Fruit fly (Drosophila melanogaster) whole organism, embryonic: ENCODE measurements around the gene Rab5.

ENCODE experiments used
- B-H1 ChIP-seq: fragments of 200-800 bp; sonication (Bioruptor generic); IDR thresholded peaks from 3 replicates; pipeline ENCODE4 v1.3.6; 2022; ENCODE audit warnings: missing biosample characterization, missing genetic modification characterization
- CG10267 ChIP-seq: fragments of 200-800 bp; sonication (Bioruptor generic); optimal IDR thresholded peaks from 2 replicates; lab custom pipeline; 2018; ENCODE audit warnings: missing biosample characterization, mild to moderate bottlenecking, missing genetic modification characterization, moderate library complexity
- CG11456 ChIP-seq: fragments of 200-800 bp; sonication (Bioruptor generic); IDR thresholded peaks from 3 replicates; pipeline ENCODE4 v1.3.6; 2022; ENCODE audit warnings: missing biosample characterization, missing genetic modification characterization
- CG13123 ChIP-seq: fragments of 200-800 bp; sonication (Bioruptor generic); optimal IDR thresholded peaks from 2 replicates; lab custom pipeline; 2016; ENCODE audit warnings: missing biosample characterization, missing genetic modification characterization
- CG13296 ChIP-seq: fragments of 200-800 bp; sonication (Bioruptor generic); optimal IDR thresholded peaks from 3 replicates; lab custom pipeline; 2018; ENCODE audit warnings: missing biosample characterization, mild to moderate bottlenecking, missing genetic modification characterization
- CG14441 ChIP-seq: fragments of 200-800 bp; sonication (Bioruptor generic); IDR thresholded peaks from 2 replicates; pipeline ENCODE4 v1.3.6; 2022; ENCODE audit warnings: missing biosample characterization, missing genetic modification characterization
- CG15269 ChIP-seq: fragments of 200-800 bp; sonication (Bioruptor generic); optimal IDR thresholded peaks from 2 replicates; lab custom pipeline; 2018; ENCODE audit warnings: missing biosample characterization, mild to moderate bottlenecking, missing genetic modification characterization, moderate library complexity
- CG1529 ChIP-seq: fragments of 200-800 bp; sonication (Bioruptor generic); optimal IDR thresholded peaks from 3 replicates; lab custom pipeline; 2018; ENCODE audit warnings: missing biosample characterization, missing genetic modification characterization
- CG1603 ChIP-seq: fragments of 200-800 bp; sonication (Bioruptor generic); optimal IDR thresholded peaks from 2 replicates; lab custom pipeline; 2019; ENCODE audit warnings: missing biosample characterization, mild to moderate bottlenecking, missing genetic modification characterization, moderate library complexity
- CG18619 ChIP-seq: fragments of 200-800 bp; sonication (Bioruptor generic); optimal IDR thresholded peaks from 3 replicates; lab custom pipeline; 2017; ENCODE audit warnings: missing biosample characterization, mild to moderate bottlenecking, missing genetic modification characterization
- CG2199 ChIP-seq: fragments of 200-800 bp; sonication (Bioruptor generic); IDR thresholded peaks from 3 replicates; pipeline ENCODE4 v1.3.6; 2022; ENCODE audit warnings: missing biosample characterization, missing genetic modification characterization
- CG30020 ChIP-seq: fragments of 200-800 bp; optimal IDR thresholded peaks from 2 replicates; lab custom pipeline; 2019; ENCODE audit warnings: missing biosample characterization, mild to moderate bottlenecking, missing genetic modification characterization, moderate library complexity
- CG32772 ChIP-seq: fragments of 200-800 bp; sonication (Bioruptor generic); IDR thresholded peaks from 2 replicates; pipeline ENCODE4 v1.3.6; 2022; ENCODE audit warnings: missing biosample characterization, missing genetic modification characterization
- CG3838 ChIP-seq: fragments of 200-800 bp; sonication (Bioruptor generic); optimal IDR thresholded peaks from 3 replicates; lab custom pipeline; 2016; ENCODE audit warnings: missing biosample characterization, missing genetic modification characterization
- CG5245 ChIP-seq: fragments of 200-800 bp; sonication (Bioruptor generic); optimal IDR thresholded peaks from 3 replicates; lab custom pipeline; 2016; ENCODE audit warnings: missing biosample characterization, missing genetic modification characterization
- CG6689 ChIP-seq: fragments of 200-800 bp; sonication (Bioruptor generic); IDR thresholded peaks from 2 replicates; pipeline ENCODE4 v1.3.6; 2022; ENCODE audit warnings: missing biosample characterization, missing genetic modification characterization
- CG6791 ChIP-seq: fragments of 200-800 bp; sonication (Bioruptor generic); IDR thresholded peaks from 3 replicates; pipeline ENCODE4 v1.3.6; 2022; ENCODE audit warnings: missing biosample characterization, missing genetic modification characterization; ENCODE audit not compliant: partially characterized antibody
- CkIIα-i1 ChIP-seq: fragments of 200-800 bp; sonication (Bioruptor generic); IDR thresholded peaks from 2 replicates; pipeline ENCODE4 v1.3.6; 2022; ENCODE audit warnings: missing biosample characterization, missing genetic modification characterization
- D19B ChIP-seq: fragments of 200-800 bp; sonication (Bioruptor generic); optimal IDR thresholded peaks from 2 replicates; lab custom pipeline; 2017; ENCODE audit warnings: missing biosample characterization, mild to moderate bottlenecking, missing genetic modification characterization
- Dip3 ChIP-seq: fragments of 200-800 bp; sonication (Bioruptor generic); optimal IDR thresholded peaks from 3 replicates; lab custom pipeline; 2016; ENCODE audit warnings: missing biosample characterization, missing genetic modification characterization
- Fer3 ChIP-seq: fragments of 200-800 bp; sonication (Bioruptor generic); optimal IDR thresholded peaks from 2 replicates; lab custom pipeline; 2018; ENCODE audit warnings: missing biosample characterization, mild to moderate bottlenecking, missing genetic modification characterization, moderate library complexity
- MESR4 ChIP-seq: fragments of 200-800 bp; sonication (Bioruptor generic); optimal IDR thresholded peaks from 2 replicates; lab custom pipeline; 2018; ENCODE audit warnings: missing biosample characterization, mild to moderate bottlenecking, missing genetic modification characterization, moderate library complexity
- PHDP ChIP-seq: fragments of 200-800 bp; sonication (Bioruptor generic); optimal IDR thresholded peaks from 3 replicates; lab custom pipeline; 2018; ENCODE audit warnings: missing biosample characterization, mild to moderate bottlenecking, missing genetic modification characterization, moderate library complexity
- Rfx ChIP-seq: fragments of 200-800 bp; sonication (Bioruptor generic); IDR thresholded peaks from 2 replicates; pipeline ENCODE4 v1.3.6; 2022; ENCODE audit warnings: missing biosample characterization, missing genetic modification characterization
- amos ChIP-seq: fragments of 200-800 bp; sonication (Bioruptor generic); IDR thresholded peaks from 2 replicates; pipeline ENCODE4 v1.3.6; 2022; ENCODE audit warnings: missing biosample characterization, missing genetic modification characterization; ENCODE audit not compliant: partially characterized antibody
- ase ChIP-seq: fragments of 200-800 bp; sonication (Bioruptor generic); IDR thresholded peaks from 3 replicates; pipeline ENCODE4 v1.3.6; 2022; ENCODE audit warnings: missing biosample characterization, missing genetic modification characterization
- cad ChIP-seq: fragments of >200 bp; optimal IDR thresholded peaks from 2 replicates; lab custom pipeline; 2017; ENCODE audit warnings: missing biosample characterization, missing genetic modification characterization
- caup ChIP-seq: fragments of 200-800 bp; sonication (Bioruptor generic); optimal IDR thresholded peaks from 3 replicates; lab custom pipeline; 2017; ENCODE audit warnings: missing biosample characterization, mild to moderate bottlenecking, missing genetic modification characterization, moderate library complexity; ENCODE audit not compliant: severe bottlenecking
- crc ChIP-seq: fragments of 200-800 bp; sonication (Bioruptor generic); optimal IDR thresholded peaks from 2 replicates; lab custom pipeline; 2016; ENCODE audit warnings: missing biosample characterization, missing genetic modification characterization
- cwo ChIP-seq: fragments of 200-800 bp; sonication (Bioruptor generic); optimal IDR thresholded peaks from 3 replicates; lab custom pipeline; 2017; ENCODE audit warnings: missing biosample characterization, missing genetic modification characterization, mild to moderate bottlenecking, moderate library complexity, missing genetic modification reagents
- dimm ChIP-seq: fragments of 200-800 bp; sonication (Bioruptor generic); IDR thresholded peaks from 2 replicates; pipeline ENCODE4 v1.3.6; 2022; ENCODE audit warnings: missing biosample characterization, missing genetic modification characterization
- disco-r ChIP-seq: fragments of 200-800 bp; sonication (Bioruptor generic); optimal IDR thresholded peaks from 2 replicates; lab custom pipeline; 2016; ENCODE audit warnings: missing biosample characterization, missing genetic modification characterization
- dmrt99B ChIP-seq: fragments of 200-800 bp; sonication (Bioruptor generic); optimal IDR thresholded peaks from 2 replicates; lab custom pipeline; 2018; ENCODE audit warnings: missing biosample characterization, mild to moderate bottlenecking, missing genetic modification characterization, moderate library complexity
- dysf ChIP-seq: fragments of 200-800 bp; sonication (Bioruptor generic); IDR thresholded peaks from 3 replicates; pipeline ENCODE4 v1.3.6; 2022; ENCODE audit warnings: missing biosample characterization, missing genetic modification characterization
- gem ChIP-seq: fragments of 200-800 bp; sonication (Bioruptor generic); optimal IDR thresholded peaks from 2 replicates; lab custom pipeline; 2019; ENCODE audit warnings: missing biosample characterization, mild to moderate bottlenecking, missing genetic modification characterization, moderate library complexity
- gro ChIP-seq: fragments of 200-800 bp; sonication (Bioruptor generic); optimal IDR thresholded peaks from 2 replicates; lab custom pipeline; 2016; ENCODE audit warnings: missing biosample characterization, missing genetic modification characterization
- lmd ChIP-seq: fragments of 200-800 bp; sonication (Bioruptor generic); IDR thresholded peaks from 2 replicates; pipeline ENCODE4 v1.3.6; 2022; ENCODE audit warnings: missing biosample characterization, missing genetic modification characterization
- lov ChIP-seq, 2 experiments: fragments of 200-800 bp in 1 of 2; fragments of >200 bp in 1 of 2; sonication (Bioruptor generic) in 1 of 2; IDR thresholded peaks in 1 of 2; optimal IDR thresholded peaks in 1 of 2; 2 replicates in 1 of 2; 3 replicates in 1 of 2; pipeline versions ENCODE4 v1.3.6 to Lab custom; 2017 to 2022; ENCODE audit warnings: missing biosample characterization in 1 of 2, missing genetic modification characterization in 1 of 2
- mld ChIP-seq: fragments of 200-800 bp; sonication (Bioruptor generic); IDR thresholded peaks from 3 replicates; pipeline ENCODE4 v1.3.6; 2022; ENCODE audit warnings: missing biosample characterization, missing genetic modification characterization; ENCODE audit not compliant: partially characterized antibody
- p53 ChIP-seq: fragments of 200-800 bp; sonication (Bioruptor generic); optimal IDR thresholded peaks from 2 replicates; lab custom pipeline; 2016; ENCODE audit warnings: missing biosample characterization, missing genetic modification characterization
- pho ChIP-seq: fragments of 200-800 bp; sonication (Bioruptor generic); optimal IDR thresholded peaks from 2 replicates; lab custom pipeline; 2016; ENCODE audit warnings: missing biosample characterization, missing genetic modification characterization
- pita ChIP-seq: fragments of 200-800 bp; sonication (Bioruptor generic); optimal IDR thresholded peaks from 2 replicates; lab custom pipeline; 2017; ENCODE audit warnings: missing biosample characterization, mild to moderate bottlenecking, missing genetic modification characterization
- run ChIP-seq: fragments of 200-800 bp; sonication (Bioruptor generic); optimal IDR thresholded peaks from 3 replicates; lab custom pipeline; 2018; ENCODE audit warnings: missing biosample characterization, mild to moderate bottlenecking, missing genetic modification characterization
- sd ChIP-seq: fragments of 200-800 bp; sonication (Bioruptor generic); optimal IDR thresholded peaks from 3 replicates; lab custom pipeline; 2018; ENCODE audit warnings: missing biosample characterization, mild to moderate bottlenecking, missing genetic modification characterization, moderate library complexity
- slbo ChIP-seq: fragments of 200-800 bp; sonication (Bioruptor generic); IDR thresholded peaks from 2 replicates; pipeline ENCODE4 v1.3.6; 2022; ENCODE audit warnings: missing biosample characterization, missing genetic modification characterization
- unc-4 ChIP-seq: fragments of 200-800 bp; sonication (Bioruptor generic); IDR thresholded peaks from 2 replicates; pipeline ENCODE4 v1.3.6; 2022; ENCODE audit warnings: missing biosample characterization, missing genetic modification characterization; ENCODE audit not compliant: partially characterized antibody
- zen2 ChIP-seq: fragments of 200-800 bp; sonication (Bioruptor generic); IDR thresholded peaks from 3 replicates; pipeline ENCODE4 v1.3.6; 2022; ENCODE audit warnings: missing biosample characterization, missing genetic modification characterization; ENCODE audit not compliant: partially characterized antibody

The Rab5 gene

dm6 chr2L:2373818-2374746, 9.0 kb upstream of the Rab5 start, which contains the start of the genes CG3609 and CG15390 (continued):
- TF ChIP-seq CG1603 (tag; lab: Kevin White, UChicago), result peak; percentile 87
- peak; percentile 72 for TF ChIP-seq Fer3 (tag; lab: Kevin White, UChicago)
- TF ChIP-seq CG13296 (GFP tag; lab: Kevin White, UChicago), result peak; percentile 64
- TF ChIP-seq PHDP, result peak; percentile 77
- TF ChIP-seq p53, result peak; percentile 58
- peak; percentile 47 for TF ChIP-seq CG6689 (GFP tag; lab: Robert Waterston, UW)
- peak; percentile 23 for TF ChIP-seq CG1529 (GFP tag; lab: Kevin White, UChicago)
- peak; percentile 89 for TF ChIP-seq sd (tag; lab: Kevin White, UChicago)
- peak; percentile 80 for TF ChIP-seq dysf (GFP tag; lab: Robert Waterston, UW)
- TF ChIP-seq CG13123, result peak; percentile 59
- peak; percentile 63 for TF ChIP-seq CG30020 (tag; lab: Kevin White, UChicago)
- TF ChIP-seq CG18619, result peak; percentile 69
- TF ChIP-seq CG32772 (GFP tag; lab: Robert Waterston, UW), result peak; percentile 77
- TF ChIP-seq slbo (GFP tag; lab: Robert Waterston, UW), result peak; percentile 93
- peak; percentile 83 for TF ChIP-seq caup
- TF ChIP-seq CG11456 (GFP tag; lab: Robert Waterston, UW), result peak; percentile 96
- peak; percentile 97 for TF ChIP-seq gro (GFP tag; lab: Kevin White, UChicago)
- TF ChIP-seq amos, result peak; percentile 40; the same call in 1 of the 2 replicates
- no peak for TF ChIP-seq dimm
- TF ChIP-seq CG3838 (GFP tag; lab: Kevin White, UChicago), result peak; percentile 9
- peak; percentile 45; the same call in 1 of the 3 replicates for TF ChIP-seq ase (GFP tag; lab: Robert Waterston, UW)
- peak; percentile 77 for TF ChIP-seq CG15269 (tag; lab: Kevin White, UChicago)
- TF ChIP-seq D19B (GFP tag; lab: Kevin White, UChicago), result no peak
- peak; percentile 66 for TF ChIP-seq B-H1 (GFP tag; lab: Robert Waterston, UW)
- TF ChIP-seq lov (optimal IDR thresholded peaks at IDR 0.05; lab: Kevin White, UChicago), result no peak
- TF ChIP-seq lov (GFP tag; IDR thresholded peaks at IDR 0.05; lab: Robert Waterston, UW), result peak; percentile 30; the same call in 2 of the 3 replicates
- TF ChIP-seq CG10267, result peak; percentile 26
- peak; percentile 61; the same call in 2 of the 3 replicates for TF ChIP-seq CG2199 (GFP tag; lab: Robert Waterston, UW)
- TF ChIP-seq zen2 (GFP tag; lab: Robert Waterston, UW), result no peak
- peak; percentile 79 for TF ChIP-seq crc (GFP tag; lab: Kevin White, UChicago)
- peak; percentile 83 for TF ChIP-seq disco-r
- TF ChIP-seq Rfx (GFP tag; lab: Robert Waterston, UW), result peak; percentile 98
- TF ChIP-seq CG5245 (GFP tag; lab: Kevin White, UChicago), result peak; percentile 88
- TF ChIP-seq MESR4 (GFP tag; lab: Kevin White, UChicago), result peak; percentile 72
- peak; percentile 85 for TF ChIP-seq gem (tag; lab: Kevin White, UChicago)
- TF ChIP-seq lmd (GFP tag; lab: Robert Waterston, UW), result peak; percentile 73
- no peak for TF ChIP-seq pita (GFP tag; lab: Kevin White, UChicago)
- TF ChIP-seq pho (GFP tag; lab: Kevin White, UChicago), result peak; percentile 91
- peak; percentile 75 for TF ChIP-seq CG14441
- no peak for TF ChIP-seq cad (GFP tag; lab: Kevin White, UChicago)
- peak; percentile 16 for TF ChIP-seq run (tag; lab: Kevin White, UChicago)
- peak; percentile 8 for TF ChIP-seq cwo (GFP tag; lab: Kevin White, UChicago)
- TF ChIP-seq dmrt99B (tag; lab: Kevin White, UChicago), result peak; percentile 63
- TF ChIP-seq Dip3 (GFP tag; lab: Kevin White, UChicago), result peak; percentile 81
- no peak for TF ChIP-seq mld (GFP tag; lab: Robert Waterston, UW)
- TF ChIP-seq unc-4 (GFP tag; lab: Robert Waterston, UW), result peak; percentile 55; the same call in 1 of the 2 replicates
- peak; percentile 39; the same call in 1 of the 3 replicates for TF ChIP-seq CG6791 (GFP tag; lab: Robert Waterston, UW)
- TF ChIP-seq CkIIα-i1 (GFP tag; lab: Robert Waterston, UW), result 0 out of 2 replicates have a peak, but pooled peaks have one; percentile 5
